Fruit fly (Drosophila melanogaster) whole organism, embryonic: ENCODE measurements around the gene Claspin.

Source experiments
- Abd-B ChIP-seq: fragments of 200-800 bp; sonication (Bioruptor generic); optimal IDR thresholded peaks from 2 replicates; lab custom pipeline; 2018; ENCODE audit warnings: missing biosample characterization, mild to moderate bottlenecking, missing genetic modification characterization, moderate library complexity
- Bdp1 ChIP-seq: fragments of 200-800 bp; sonication (Bioruptor generic); optimal IDR thresholded peaks from 3 replicates; lab custom pipeline; 2016; ENCODE audit warnings: missing biosample characterization, missing genetic modification characterization
- CG10267 ChIP-seq: fragments of 200-800 bp; sonication (Bioruptor generic); optimal IDR thresholded peaks from 2 replicates; lab custom pipeline; 2018; ENCODE audit warnings: missing biosample characterization, mild to moderate bottlenecking, missing genetic modification characterization, moderate library complexity
- CG10321 ChIP-seq: fragments of 200-800 bp; sonication (Bioruptor generic); IDR thresholded peaks from 2 replicates; pipeline ENCODE4 v1.3.6; 2022; ENCODE audit warnings: missing biosample characterization, missing genetic modification characterization
- CG10431 ChIP-seq: fragments of 200-800 bp; sonication (Bioruptor generic); optimal IDR thresholded peaks from 3 replicates; lab custom pipeline; 2018; ENCODE audit warnings: missing biosample characterization, mild to moderate bottlenecking, missing genetic modification characterization
- CG12219 ChIP-seq: fragments of 200-800 bp; sonication (Bioruptor generic); optimal IDR thresholded peaks from 3 replicates; lab custom pipeline; 2018; ENCODE audit warnings: missing biosample characterization, mild to moderate bottlenecking, missing genetic modification characterization
- CG12236 ChIP-seq: fragments of 200-800 bp; sonication (Bioruptor generic); optimal IDR thresholded peaks from 2 replicates; lab custom pipeline; 2016; ENCODE audit warnings: missing biosample characterization, missing genetic modification characterization
- CG13775 ChIP-seq: fragments of 200-800 bp; sonication (Bioruptor generic); optimal IDR thresholded peaks from 3 replicates; lab custom pipeline; 2017; ENCODE audit warnings: missing biosample characterization, mild to moderate bottlenecking, missing genetic modification characterization
- CG1832 ChIP-seq: fragments of 200-800 bp; sonication (Bioruptor generic); optimal IDR thresholded peaks from 2 replicates; lab custom pipeline; 2017; ENCODE audit warnings: missing biosample characterization, mild to moderate bottlenecking, missing genetic modification characterization, inconsistent platforms
- CG18476 ChIP-seq: fragments of 200-800 bp; sonication (Bioruptor generic); optimal IDR thresholded peaks from 2 replicates; lab custom pipeline; 2016; ENCODE audit warnings: missing biosample characterization, mild to moderate bottlenecking, missing genetic modification characterization
- CG18599 ChIP-seq: fragments of 200-800 bp; sonication (Bioruptor generic); optimal IDR thresholded peaks from 3 replicates; lab custom pipeline; 2017; ENCODE audit warnings: missing biosample characterization, missing genetic modification characterization, mild to moderate bottlenecking, moderate library complexity, missing genetic modification reagents
- CG2202 ChIP-seq: fragments of 200-800 bp; sonication (Bioruptor generic); optimal IDR thresholded peaks from 2 replicates; lab custom pipeline; 2018; ENCODE audit warnings: missing biosample characterization, mild to moderate bottlenecking, missing genetic modification characterization
- CG30403 ChIP-seq: fragments of 200-800 bp; sonication (Bioruptor generic); optimal IDR thresholded peaks from 3 replicates; lab custom pipeline; 2016; ENCODE audit warnings: missing biosample characterization, missing genetic modification characterization
- CG31224 ChIP-seq: fragments of 200-800 bp; sonication (Bioruptor generic); IDR thresholded peaks from 2 replicates; pipeline ENCODE4 v1.3.6; 2022; ENCODE audit warnings: missing biosample characterization, missing genetic modification characterization
- CG4404 ChIP-seq: fragments of 200-800 bp; sonication (Bioruptor generic); IDR thresholded peaks from 2 replicates; pipeline ENCODE4 v1.3.6; 2022; ENCODE audit warnings: missing biosample characterization, missing genetic modification characterization
- CG4424 ChIP-seq: fragments of 200-800 bp; sonication (Bioruptor generic); optimal IDR thresholded peaks from 3 replicates; lab custom pipeline; 2016; ENCODE audit warnings: missing biosample characterization, missing genetic modification characterization
- CG5180 ChIP-seq: fragments of 200-800 bp; sonication (Bioruptor generic); optimal IDR thresholded peaks from 3 replicates; lab custom pipeline; 2017; ENCODE audit warnings: missing biosample characterization, missing genetic modification characterization, mild to moderate bottlenecking, moderate library complexity, missing genetic modification reagents
- CG5245 ChIP-seq: fragments of 200-800 bp; sonication (Bioruptor generic); optimal IDR thresholded peaks from 3 replicates; lab custom pipeline; 2016; ENCODE audit warnings: missing biosample characterization, missing genetic modification characterization
- CG6813 ChIP-seq: fragments of 200-800 bp; sonication (Bioruptor generic); optimal IDR thresholded peaks from 2 replicates; lab custom pipeline; 2017; ENCODE audit warnings: missing biosample characterization, missing genetic modification characterization, mild to moderate bottlenecking, moderate library complexity, missing genetic modification reagents
- CG7745 ChIP-seq: fragments of 200-800 bp; sonication (Bioruptor generic); optimal IDR thresholded peaks from 2 replicates; lab custom pipeline; 2018; ENCODE audit warnings: missing biosample characterization, mild to moderate bottlenecking, missing genetic modification characterization, moderate library complexity
- CG7839 ChIP-seq: fragments of 200-800 bp; sonication (Bioruptor generic); optimal IDR thresholded peaks from 3 replicates; lab custom pipeline; 2018; ENCODE audit warnings: missing biosample characterization, mild to moderate bottlenecking, missing genetic modification characterization, moderate library complexity
- CG8359 ChIP-seq: fragments of 200-800 bp; sonication (Bioruptor generic); optimal IDR thresholded peaks from 2 replicates; lab custom pipeline; 2017; ENCODE audit warnings: missing biosample characterization, mild to moderate bottlenecking, missing genetic modification characterization, borderline replicate concordance
- CG8924 ChIP-seq: fragments of 200-800 bp; optimal IDR thresholded peaks from 3 replicates; lab custom pipeline; 2019; ENCODE audit warnings: missing biosample characterization, mild to moderate bottlenecking, missing genetic modification characterization, moderate library complexity
- E2f1 ChIP-seq: fragments of 200-800 bp; sonication (Bioruptor generic); IDR thresholded peaks from 2 replicates; pipeline ENCODE4 v1.3.6; 2022; ENCODE audit warnings: missing biosample characterization, missing genetic modification characterization
- Gug ChIP-seq: fragments of 200-800 bp; sonication (Bioruptor generic); IDR thresholded peaks from 4 replicates; pipeline ENCODE4 v1.3.6; 2022; ENCODE audit warnings: missing biosample characterization, missing genetic modification characterization
- H15 ChIP-seq: fragments of 200-800 bp; sonication (Bioruptor generic); IDR thresholded peaks from 3 replicates; pipeline ENCODE4 v1.3.6; 2022; ENCODE audit warnings: missing biosample characterization, missing genetic modification characterization
- HLH4C ChIP-seq: fragments of 200-800 bp; sonication (Bioruptor generic); IDR thresholded peaks from 3 replicates; pipeline ENCODE4 v1.3.6; 2022; ENCODE audit warnings: missing biosample characterization, missing genetic modification characterization; ENCODE audit not compliant: partially characterized antibody
- HLHmδ ChIP-seq: fragments of 200-800 bp; sonication (Bioruptor generic); optimal IDR thresholded peaks from 2 replicates; lab custom pipeline; 2018; ENCODE audit warnings: missing biosample characterization, mild to moderate bottlenecking, missing genetic modification characterization, moderate library complexity
- MTF-1 ChIP-seq: fragments of 200-800 bp; sonication (Bioruptor generic); optimal IDR thresholded peaks from 2 replicates; lab custom pipeline; 2018; ENCODE audit warnings: missing biosample characterization, mild to moderate bottlenecking, missing genetic modification characterization, borderline replicate concordance
- PHDP ChIP-seq: fragments of 200-800 bp; sonication (Bioruptor generic); optimal IDR thresholded peaks from 3 replicates; lab custom pipeline; 2018; ENCODE audit warnings: missing biosample characterization, mild to moderate bottlenecking, missing genetic modification characterization, moderate library complexity
- Rx ChIP-seq: fragments of 200-800 bp; sonication (Bioruptor generic); IDR thresholded peaks from 2 replicates; pipeline ENCODE4 v1.3.6; 2022; ENCODE audit warnings: missing biosample characterization, missing genetic modification characterization
- Scr ChIP-seq: fragments of 200-800 bp; sonication (Bioruptor generic); IDR thresholded peaks from 2 replicates; pipeline ENCODE4 v1.3.6; 2022; ENCODE audit warnings: missing biosample characterization, missing genetic modification characterization; ENCODE audit not compliant: partially characterized antibody
- Sox102F ChIP-seq: fragments of 200-800 bp; sonication (Bioruptor generic); optimal IDR thresholded peaks from 2 replicates; lab custom pipeline; 2018; ENCODE audit warnings: missing biosample characterization, mild to moderate bottlenecking, missing genetic modification characterization, moderate library complexity
- Spps ChIP-seq: fragments of 200-800 bp; sonication (Bioruptor generic); optimal IDR thresholded peaks from 2 replicates; lab custom pipeline; 2018; ENCODE audit warnings: missing biosample characterization, mild to moderate bottlenecking, missing genetic modification characterization
- Stat92E ChIP-seq, 3 experiments: fragments of >200 bp in 2 of 3; fragments of 200-800 bp in 1 of 3; sonication (Bioruptor generic) in 1 of 3; optimal IDR thresholded peaks; 2 replicates each; lab custom pipeline; 2017 to 2019; ENCODE audit warnings: missing biosample characterization in 3 of 3, missing genetic modification characterization in 3 of 3, mild to moderate bottlenecking in 1 of 3, moderate library complexity in 1 of 3
- Trl ChIP-seq, 3 experiments: fragments of >200 bp in 2 of 3; fragments of 200-800 bp in 1 of 3; sonication (Bioruptor generic) in 1 of 3; optimal IDR thresholded peaks; 2 replicates in 1 of 3; 3 replicates in 2 of 3; lab custom pipeline; 2016 to 2017; ENCODE audit warnings: missing biosample characterization in 1 of 3, missing genetic modification characterization in 1 of 3
- aop ChIP-seq: fragments of 200-800 bp; sonication (Bioruptor generic); IDR thresholded peaks from 2 replicates; pipeline ENCODE4 v1.3.6; 2022; ENCODE audit warnings: missing biosample characterization, missing genetic modification characterization
- ash1 ChIP-seq: fragments of 200-800 bp; sonication (Bioruptor generic); optimal IDR thresholded peaks from 2 replicates; lab custom pipeline; 2018; ENCODE audit warnings: missing biosample characterization, mild to moderate bottlenecking, missing genetic modification characterization
- btn ChIP-seq: fragments of 200-800 bp; sonication (Bioruptor generic); optimal IDR thresholded peaks from 2 replicates; lab custom pipeline; 2016; ENCODE audit warnings: missing biosample characterization, missing genetic modification characterization
- chn ChIP-seq: fragments of 200-800 bp; sonication (Bioruptor generic); optimal IDR thresholded peaks from 2 replicates; lab custom pipeline; 2016; ENCODE audit warnings: missing biosample characterization, missing genetic modification characterization
- fd96Cb ChIP-seq: fragments of 200-800 bp; sonication (Bioruptor generic); optimal IDR thresholded peaks from 2 replicates; lab custom pipeline; 2018; ENCODE audit warnings: missing biosample characterization, mild to moderate bottlenecking, missing genetic modification characterization, moderate library complexity
- gcm2 ChIP-seq: fragments of 200-800 bp; sonication (Bioruptor generic); optimal IDR thresholded peaks from 2 replicates; lab custom pipeline; 2016; ENCODE audit warnings: missing biosample characterization, missing genetic modification characterization
- insv ChIP-seq, 2 experiments: fragments of 200-800 bp; sonication (Bioruptor generic); optimal IDR thresholded peaks; 3 replicates each; lab custom pipeline; 2016 to 2018; ENCODE audit warnings: missing biosample characterization in 2 of 2, missing genetic modification characterization in 2 of 2
- kni ChIP-seq: fragments of 200-800 bp; sonication (Bioruptor generic); optimal IDR thresholded peaks from 3 replicates; lab custom pipeline; 2017; ENCODE audit warnings: mild to moderate bottlenecking, missing biosample characterization, missing genetic modification reagents, missing genetic modification characterization
- pb ChIP-seq: fragments of 200-800 bp; sonication (Bioruptor generic); optimal IDR thresholded peaks from 3 replicates; lab custom pipeline; 2016; ENCODE audit warnings: missing biosample characterization, missing genetic modification characterization
- ranshi ChIP-seq: fragments of 200-800 bp; sonication (Bioruptor generic); IDR thresholded peaks from 2 replicates; pipeline ENCODE4 v1.3.6; 2022; ENCODE audit warnings: missing biosample characterization, missing genetic modification characterization
- tio ChIP-seq: fragments of 200-800 bp; sonication (Bioruptor generic); optimal IDR thresholded peaks from 2 replicates; lab custom pipeline; 2017; ENCODE audit warnings: missing biosample characterization, missing genetic modification characterization, inconsistent platforms
- tna ChIP-seq: fragments of 200-800 bp; sonication (Bioruptor generic); IDR thresholded peaks from 2 replicates; pipeline ENCODE4 v1.3.6; 2022; ENCODE audit warnings: missing biosample characterization, missing genetic modification characterization; ENCODE audit not compliant: partially characterized antibody
- unc-4 ChIP-seq: fragments of 200-800 bp; sonication (Bioruptor generic); IDR thresholded peaks from 2 replicates; pipeline ENCODE4 v1.3.6; 2022; ENCODE audit warnings: missing biosample characterization, missing genetic modification characterization; ENCODE audit not compliant: partially characterized antibody
- zfh1 ChIP-seq: fragments of 200-800 bp; sonication (Bioruptor generic); IDR thresholded peaks from 3 replicates; pipeline ENCODE4 v1.3.6; 2022; ENCODE audit warnings: missing biosample characterization, missing genetic modification characterization

Gene Claspin

dm6 chr3L:4282627-4283026, 30.7 kb upstream of the Claspin start, which contains the start of gene CG11583 (continued):
- TF ChIP-seq ash1 (GFP tag; lab: Kevin White, UChicago): no peak
- no peak for TF ChIP-seq fd96Cb
- no peak for TF ChIP-seq CG8359
- TF ChIP-seq CG6813 (GFP tag; lab: Kevin White, UChicago): no peak
- TF ChIP-seq HLH4C (GFP tag; lab: Robert Waterston, UW): no peak
- no peak for TF ChIP-seq PHDP
- TF ChIP-seq CG2202 (tag; lab: Kevin White, UChicago): no peak
- no peak for TF ChIP-seq E2f1 (GFP tag; lab: Robert Waterston, UW)
- no peak for TF ChIP-seq Spps (tag; lab: Kevin White, UChicago)
- no peak for TF ChIP-seq tna (GFP tag; lab: Robert Waterston, UW)
- no peak for TF ChIP-seq unc-4
- TF ChIP-seq kni: no peak
- no peak for TF ChIP-seq Trl (optimal IDR thresholded peaks at IDR 0.05; lab: Kevin White, UChicago)
- peak; percentile 34 for TF ChIP-seq Trl (GFP tag; optimal IDR thresholded peaks at IDR 0.05; lab: Kevin White, UChicago)
- TF ChIP-seq CG18476: no peak
- no peak for TF ChIP-seq MTF-1
- TF ChIP-seq Rx (GFP tag; lab: Robert Waterston, UW): no peak
- TF ChIP-seq CG7839 (tag; lab: Kevin White, UChicago): no peak
- TF ChIP-seq HLHmδ (GFP tag; lab: Kevin White, UChicago): no peak
- TF ChIP-seq ranshi (GFP tag; lab: Robert Waterston, UW): no peak
- no peak for TF ChIP-seq gcm2
- TF ChIP-seq CG4424 (GFP tag; lab: Kevin White, UChicago): peak; percentile 23
- peak in 1 of 3 experiments; percentile 55 for TF ChIP-seq Stat92E (GFP tag; optimal IDR thresholded peaks at IDR 0.05; lab: Kevin White, UChicago)
- TF ChIP-seq tio (GFP tag; lab: Kevin White, UChicago): no peak
- TF ChIP-seq CG5245 (GFP tag; lab: Kevin White, UChicago): peak; percentile 15
- TF ChIP-seq CG4404 (GFP tag; lab: Robert Waterston, UW): no peak
- peak; percentile 96 for TF ChIP-seq CG10267 (tag; lab: Kevin White, UChicago)
- TF ChIP-seq Gug (GFP tag; lab: Robert Waterston, UW): 0 out of 4 replicates have a peak, but pooled peaks have one; percentile 30
- no peak for TF ChIP-seq CG13775
- TF ChIP-seq CG12236 (GFP tag; lab: Kevin White, UChicago): no peak
- TF ChIP-seq Bdp1: no peak
- no peak for TF ChIP-seq CG10321 (GFP tag; lab: Robert Waterston, UW)
- TF ChIP-seq chn (GFP tag; lab: Kevin White, UChicago): peak; percentile 38
- TF ChIP-seq CG18599 (GFP tag; lab: Kevin White, UChicago): no peak
- no peak for TF ChIP-seq pb (GFP tag; lab: Kevin White, UChicago)
- TF ChIP-seq Scr (GFP tag; lab: Robert Waterston, UW): peak; percentile 40; the same call in 1 of the 2 replicates
- peak; percentile 32 for TF ChIP-seq CG30403
- TF ChIP-seq insv (GFP tag; optimal IDR thresholded peaks at IDR 0.05; lab: Kevin White, UChicago): no peak
- no peak for TF ChIP-seq Sox102F (GFP tag; lab: Kevin White, UChicago)
- no peak for TF ChIP-seq CG12219 (GFP tag; lab: Kevin White, UChicago)
- no peak for TF ChIP-seq zfh1 (GFP tag; lab: Robert Waterston, UW)
- no peak for TF ChIP-seq btn (GFP tag; lab: Kevin White, UChicago)
- no peak for TF ChIP-seq CG5180
- TF ChIP-seq CG31224: no peak
- TF ChIP-seq aop (GFP tag; lab: Robert Waterston, UW): no peak
- no peak for TF ChIP-seq CG1832 (GFP tag; lab: Kevin White, UChicago)
- no peak for TF ChIP-seq CG7745 (tag; lab: Kevin White, UChicago)
- TF ChIP-seq Abd-B (GFP tag; lab: Kevin White, UChicago): no peak
- TF ChIP-seq CG8924 (tag; lab: Kevin White, UChicago): peak; percentile 21
- TF ChIP-seq H15 (GFP tag; lab: Robert Waterston, UW): no peak
- no peak for TF ChIP-seq CG10431 (GFP tag; lab: Kevin White, UChicago)
